Worm (Caenorhabditis elegans) whole organism, mixed stage, embryonic: Measurements from ENCODE around the gene T03G11.9.

ENCODE experiments used
- bed-3 ChIP-seq: fragments of 200-800 bp; sonication (Bioruptor generic); optimal IDR thresholded peaks from 3 replicates; lab custom pipeline; 2018; ENCODE audit warnings: mild to moderate bottlenecking, missing genetic modification characterization, moderate library complexity, missing compliant biosample characterization
- blmp-1 ChIP-seq: fragments of 150-350 bp; optimal IDR thresholded peaks from 2 replicates; lab custom pipeline; 2014; ENCODE audit warnings: missing biosample characterization, missing genetic modification characterization
- ceh-39 ChIP-seq: fragments of 150-350 bp; optimal IDR thresholded peaks from 2 replicates; lab custom pipeline; 2014; ENCODE audit warnings: missing biosample characterization, missing genetic modification characterization
- ceh-43 ChIP-seq: fragments of 200-800 bp; sonication (Bioruptor generic); optimal IDR thresholded peaks from 2 replicates; lab custom pipeline; 2018; ENCODE audit warnings: mild to moderate bottlenecking, missing genetic modification characterization, moderate library complexity, missing compliant biosample characterization
- ceh-83 ChIP-seq: fragments of 200-800 bp; sonication (Bioruptor generic); optimal IDR thresholded peaks from 2 replicates; lab custom pipeline; 2018; ENCODE audit warnings: mild to moderate bottlenecking, missing genetic modification characterization, missing compliant biosample characterization
- cnd-1 ChIP-seq: fragments of 200-800 bp; sonication (Bioruptor generic); optimal IDR thresholded peaks from 2 replicates; lab custom pipeline; 2018; ENCODE audit warnings: mild to moderate bottlenecking, missing genetic modification characterization, missing compliant biosample characterization
- drap-1 ChIP-seq: fragments of 200-800 bp; sonication (Bioruptor generic); optimal IDR thresholded peaks from 3 replicates; lab custom pipeline; 2018; ENCODE audit warnings: mild to moderate bottlenecking, missing genetic modification characterization, missing compliant biosample characterization
- elt-3 ChIP-seq: fragments of 150-350 bp; optimal IDR thresholded peaks from 2 replicates; lab custom pipeline; 2014; ENCODE audit warnings: missing biosample characterization, missing genetic modification characterization
- flh-1 ChIP-seq: fragments of 200-800 bp; sonication (Bioruptor generic); optimal IDR thresholded peaks from 2 replicates; lab custom pipeline; 2018; ENCODE audit warnings: mild to moderate bottlenecking, missing genetic modification characterization, moderate library complexity, missing compliant biosample characterization
- ham-2 ChIP-seq: fragments of 200-800 bp; sonication (Bioruptor generic); optimal IDR thresholded peaks from 2 replicates; lab custom pipeline; 2018; ENCODE audit warnings: mild to moderate bottlenecking, missing genetic modification characterization, missing compliant biosample characterization
- hlh-1 ChIP-seq: fragments of 150-350 bp; optimal IDR thresholded peaks from 2 replicates; lab custom pipeline; 2014; ENCODE audit warnings: missing biosample characterization, missing genetic modification reagents, missing genetic modification characterization
- lin-13 ChIP-seq: fragments of 150-350 bp; optimal IDR thresholded peaks from 2 replicates; lab custom pipeline; 2014; ENCODE audit warnings: missing biosample characterization, missing genetic modification characterization
- lin-32 ChIP-seq: fragments of 200-800 bp; sonication (Bioruptor generic); optimal IDR thresholded peaks from 2 replicates; lab custom pipeline; 2018; ENCODE audit warnings: mild to moderate bottlenecking, missing genetic modification characterization, missing compliant biosample characterization
- lsy-2 ChIP-seq: fragments of 150-350 bp; optimal IDR thresholded peaks from 2 replicates; lab custom pipeline; 2014; ENCODE audit warnings: missing biosample characterization, missing genetic modification characterization
- mab-5 ChIP-seq: fragments of 150-350 bp; optimal IDR thresholded peaks from 2 replicates; lab custom pipeline; 2014; ENCODE audit warnings: missing biosample characterization, missing genetic modification characterization
- mep-1 ChIP-seq: fragments of 150-350 bp; optimal IDR thresholded peaks from 2 replicates; lab custom pipeline; 2017; ENCODE audit warnings: missing biosample characterization, missing genetic modification reagents, missing genetic modification characterization, inconsistent platforms
- mls-2 ChIP-seq: sonication (generic microtip); optimal IDR thresholded peaks from 2 replicates; lab custom pipeline; 2016; ENCODE audit warnings: mild to moderate bottlenecking, missing genetic modification characterization, moderate library complexity, missing compliant biosample characterization
- nhr-12 ChIP-seq: fragments of 150-350 bp; optimal IDR thresholded peaks from 2 replicates; lab custom pipeline; 2014; ENCODE audit warnings: missing biosample characterization, missing genetic modification characterization
- nhr-2 ChIP-seq: fragments of 150-350 bp; optimal IDR thresholded peaks from 2 replicates; lab custom pipeline; 2014; ENCODE audit warnings: missing biosample characterization, missing genetic modification characterization
- nhr-28 ChIP-seq: fragments of 150-350 bp; optimal IDR thresholded peaks from 2 replicates; lab custom pipeline; 2014; ENCODE audit warnings: missing biosample characterization, missing genetic modification characterization
- nhr-76 ChIP-seq: sonication (generic microtip); optimal IDR thresholded peaks from 2 replicates; lab custom pipeline; 2017; ENCODE audit warnings: missing biosample characterization, missing genetic modification characterization
- pha-4 ChIP-seq: fragments of 150-350 bp; optimal IDR thresholded peaks from 2 replicates; lab custom pipeline; 2018; ENCODE audit warnings: missing biosample characterization, missing genetic modification reagents, missing genetic modification characterization
- sem-2 ChIP-seq: fragments of 200-800 bp; sonication (Bioruptor generic); optimal IDR thresholded peaks from 2 replicates; lab custom pipeline; 2018; ENCODE audit warnings: mild to moderate bottlenecking, missing genetic modification characterization, missing compliant biosample characterization
- snpc-4 ChIP-seq: fragments of 150-350 bp; optimal IDR thresholded peaks from 2 replicates; lab custom pipeline; 2014; ENCODE audit warnings: missing biosample characterization, missing genetic modification characterization
- sptf-1 ChIP-seq: sonication (generic microtip); optimal IDR thresholded peaks from 2 replicates; lab custom pipeline; 2017; ENCODE audit warnings: mild to moderate bottlenecking, missing genetic modification characterization, moderate library complexity, missing compliant biosample characterization
- tbx-8 ChIP-seq: fragments of 200-800 bp; sonication (Bioruptor generic); optimal IDR thresholded peaks from 2 replicates; lab custom pipeline; 2018; ENCODE audit warnings: mild to moderate bottlenecking, missing genetic modification characterization, moderate library complexity, missing compliant biosample characterization
- unc-120 ChIP-seq: sonication (generic microtip); optimal IDR thresholded peaks from 2 replicates; lab custom pipeline; 2017; ENCODE audit warnings: missing genetic modification characterization, missing compliant biosample characterization; ENCODE audit not compliant: poor library complexity, severe bottlenecking
- zip-8 ChIP-seq: fragments of 150-350 bp; optimal IDR thresholded peaks from 2 replicates; lab custom pipeline; 2014; ENCODE audit warnings: missing biosample characterization, missing genetic modification characterization
- ztf-11 ChIP-seq: fragments of 150-350 bp; optimal IDR thresholded peaks from 2 replicates; lab custom pipeline; 2014; ENCODE audit warnings: missing biosample characterization, missing genetic modification characterization

Gene T03G11.9

DNA sequence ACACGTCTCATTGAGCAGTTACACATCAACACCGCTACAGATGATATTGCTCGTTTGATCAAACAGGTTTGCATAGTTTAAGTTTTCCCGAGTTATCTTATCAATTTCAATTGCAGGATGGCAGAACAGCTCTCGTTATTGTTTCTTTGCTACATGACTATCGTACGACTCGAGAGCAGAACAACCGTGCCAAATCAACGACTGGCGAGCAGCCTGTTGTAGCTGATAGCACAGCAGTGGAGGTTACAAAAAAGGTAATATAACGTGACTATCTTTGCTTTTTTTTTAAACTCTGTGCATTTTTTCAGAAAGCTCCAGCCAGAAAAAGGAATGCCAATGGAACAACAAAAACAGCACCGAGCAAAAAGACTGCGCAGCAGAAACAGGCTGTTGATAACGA, 18.4 kb downstream of the T03G11.9 start:
- TF ChIP-seq lin-32 (GFP tag; lab: Kevin White, UChicago) = no peak
- TF ChIP-seq sptf-1 (tag; lab: Kevin White, UChicago) = no peak
- no peak for TF ChIP-seq blmp-1 (tag; lab: Kevin White, UChicago)
- TF ChIP-seq bed-3 (GFP tag; lab: Kevin White, UChicago) = no peak
- no peak for TF ChIP-seq drap-1 (GFP tag; lab: Kevin White, UChicago)
- TF ChIP-seq nhr-76 (tag; lab: Kevin White, UChicago) = no peak
- TF ChIP-seq cnd-1 (tag; lab: Kevin White, UChicago) = no peak
- no peak for TF ChIP-seq lin-13
- no peak for TF ChIP-seq unc-120 (tag; lab: Kevin White, UChicago)
- no peak for TF ChIP-seq nhr-12 (tag; lab: Kevin White, UChicago)
- no peak for TF ChIP-seq tbx-8 (GFP tag; lab: Kevin White, UChicago)
- no peak for TF ChIP-seq ham-2 (GFP tag; lab: Kevin White, UChicago)
- TF ChIP-seq mls-2 (tag; lab: Kevin White, UChicago) = no peak

DNA sequence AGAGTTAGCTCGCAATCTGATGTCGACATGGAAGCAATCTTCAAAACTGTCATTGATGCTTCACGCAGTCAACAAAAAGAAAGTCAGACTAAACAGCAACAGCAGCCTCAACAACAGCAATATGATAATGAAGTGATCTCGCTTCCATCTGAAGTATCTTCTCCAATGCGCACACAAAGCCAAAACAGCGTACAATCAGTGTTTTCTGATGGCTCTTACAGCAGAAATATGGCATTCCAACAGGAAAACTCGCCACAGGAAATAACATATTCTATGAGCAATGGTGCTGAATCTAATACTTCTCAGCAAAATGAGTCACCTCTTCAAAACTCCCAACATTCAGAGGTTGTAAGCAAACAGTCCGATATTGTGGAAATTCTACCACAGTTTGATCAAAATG, 18.9 kb downstream of the T03G11.9 start:
- TF ChIP-seq sem-2 (GFP tag; lab: Kevin White, UChicago) (no peak), pha-4 (tag; lab: Kevin White, UChicago) (no peak), elt-3 (tag; lab: Kevin White, UChicago) (no peak), ztf-11 (tag; lab: Kevin White, UChicago) (no peak), lsy-2 (no peak), nhr-28 (tag; lab: Kevin White, UChicago) (no peak), blmp-1 (tag; lab: Kevin White, UChicago) (no peak), lin-13 (no peak), drap-1 (GFP tag; lab: Kevin White, UChicago) (no peak), mab-5 (tag; lab: Kevin White, UChicago) (no peak), tbx-8 (GFP tag; lab: Kevin White, UChicago) (no peak), zip-8 (no peak), ceh-39 (tag; lab: Kevin White, UChicago) (no peak), bed-3 (GFP tag; lab: Kevin White, UChicago) (no peak), ceh-43 (GFP tag; lab: Kevin White, UChicago) (no peak), mep-1 (no peak), flh-1 (GFP tag; lab: Kevin White, UChicago) (no peak), snpc-4 (tag; lab: Kevin White, UChicago) (no peak), nhr-2 (tag; lab: Kevin White, UChicago) (no peak)

DNA sequence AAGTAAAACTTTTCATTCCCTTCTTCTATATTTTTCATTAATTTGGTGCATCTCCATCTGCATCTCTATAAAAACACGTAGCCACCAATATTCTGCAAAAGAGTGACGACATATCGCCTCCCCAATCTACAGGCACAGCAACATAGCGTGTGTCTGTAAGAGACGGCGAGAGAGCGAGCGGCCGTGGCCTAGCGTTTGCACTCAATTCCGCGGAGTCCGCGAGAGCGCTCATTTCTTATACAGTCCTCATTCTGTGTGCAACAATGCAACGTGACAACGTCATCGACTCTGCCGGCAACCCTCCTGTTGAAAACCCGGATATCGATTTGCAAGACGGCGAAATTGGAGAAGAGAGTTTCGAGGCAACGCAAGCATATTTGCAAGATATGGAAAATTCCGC, 21.5 kb downstream of the T03G11.9 start, which contains the start of gene H28G03.2:
H28G03.2 (plus strand) TSS at position 200 of the 400 bp plus-strand sequence.
- TF ChIP-seq unc-120 (tag; lab: Kevin White, UChicago) (no peak), ham-2 (GFP tag; lab: Kevin White, UChicago) (peak; percentile 42)

DNA sequence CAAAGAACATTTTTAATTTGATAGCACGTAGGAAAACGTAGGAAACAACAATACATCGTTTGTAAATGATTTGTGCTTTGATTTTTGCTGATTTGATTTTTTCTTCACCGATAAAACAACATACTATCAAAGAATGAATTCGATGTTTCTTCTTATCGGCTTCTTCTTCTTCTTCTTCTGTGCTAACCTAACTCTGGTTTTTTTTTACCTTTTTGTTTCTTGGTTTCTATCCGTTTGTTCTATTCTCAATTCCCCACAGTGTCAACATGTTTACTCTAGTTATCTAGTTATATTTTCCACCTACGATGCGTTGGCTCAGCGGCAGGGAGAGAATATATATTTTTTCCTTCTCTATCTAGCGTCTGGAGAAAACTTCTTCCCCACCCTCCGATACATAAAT, 23.8 kb downstream of the T03G11.9 start:
- TF ChIP-seq ceh-83 (GFP tag; lab: Kevin White, UChicago) (peak; percentile 22), blmp-1 (tag; lab: Kevin White, UChicago) (no peak)
- TF ChIP-seq, all 35 proteins: peak for 1

DNA sequence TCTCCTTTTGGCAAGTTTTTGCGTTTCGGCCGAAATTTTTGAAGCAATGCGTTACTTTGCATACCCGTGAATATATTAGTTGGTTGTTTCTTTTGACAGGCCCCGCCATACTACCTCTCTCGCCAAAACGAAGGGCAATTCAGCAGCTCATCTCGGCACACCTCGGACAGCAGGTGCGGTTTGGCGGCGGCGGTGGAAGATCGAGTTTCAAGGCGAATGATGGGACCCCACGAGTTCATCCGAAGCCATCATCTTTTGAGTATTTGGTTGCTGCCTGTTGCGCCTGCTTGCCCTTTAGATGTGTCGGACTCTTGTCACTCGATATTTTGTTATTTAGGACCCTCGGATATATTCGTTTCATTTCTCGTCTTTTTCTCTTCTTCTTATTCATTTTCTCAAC, 24.3 kb downstream of the T03G11.9 start:
- no peak for TF ChIP-seq bed-3 (GFP tag; lab: Kevin White, UChicago)
- peak; percentile 4 for TF ChIP-seq hlh-1 (tag; lab: Kevin White, UChicago)

DNA sequence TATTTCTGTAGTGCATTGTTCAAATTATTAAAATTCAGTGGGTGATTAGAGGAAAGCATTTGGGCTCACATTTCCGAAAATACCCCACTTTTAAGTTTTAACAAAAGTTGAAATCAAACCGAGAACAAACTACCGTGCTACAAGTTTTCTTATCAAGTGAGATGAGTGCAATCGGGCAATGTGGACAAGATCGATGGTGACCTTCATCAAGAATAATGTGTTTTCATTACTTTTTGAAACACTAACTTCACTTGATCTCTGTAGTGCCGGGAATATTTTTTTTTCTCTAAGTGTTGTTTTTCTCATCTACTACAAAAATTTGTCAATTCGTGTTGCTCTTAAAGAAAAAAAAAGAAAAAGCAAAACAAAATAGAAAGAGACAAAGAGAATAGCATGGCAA, 24.8 kb downstream of the T03G11.9 start:
- TF ChIP-seq ceh-39 (tag; lab: Kevin White, UChicago) (no peak), lin-13 (no peak), ceh-83 (GFP tag; lab: Kevin White, UChicago) (no peak), sem-2 (GFP tag; lab: Kevin White, UChicago) (no peak), pha-4 (tag; lab: Kevin White, UChicago) (no peak), mls-2 (tag; lab: Kevin White, UChicago) (no peak)
